Worm (Caenorhabditis elegans) whole organism, L2 larva: ENCODE measurements around the gene Y38C1AA.1.
A peak's percentile ranks its signal among the peaks of the same experiment; 100 is the strongest.

Experiments
- C34F6.9 ChIP-seq: fragments of 150-350 bp; optimal IDR thresholded peaks from 2 replicates; lab custom pipeline; 2014; ENCODE audit warnings: missing biosample characterization, missing genetic modification characterization
- F13H6.1 ChIP-seq: sonication (generic microtip); optimal IDR thresholded peaks from 2 replicates; lab custom pipeline; 2016; ENCODE audit warnings: missing genetic modification characterization, missing compliant biosample characterization
- R02D3.7 ChIP-seq: fragments of 150-350 bp; optimal IDR thresholded peaks from 2 replicates; lab custom pipeline; 2014; ENCODE audit warnings: missing biosample characterization, missing genetic modification characterization
- Y55F3AM.14 ChIP-seq: fragments of 200-800 bp; sonication (Bioruptor generic); optimal IDR thresholded peaks from 2 replicates; lab custom pipeline; 2018; ENCODE audit warnings: mild to moderate bottlenecking, missing genetic modification characterization, missing compliant biosample characterization
- alr-1 ChIP-seq: fragments of 150-350 bp; optimal IDR thresholded peaks from 2 replicates; lab custom pipeline; 2014; ENCODE audit warnings: missing biosample characterization, missing genetic modification characterization
- aly-2 ChIP-seq: fragments of 150-350 bp; optimal IDR thresholded peaks from 2 replicates; lab custom pipeline; 2014; ENCODE audit warnings: missing biosample characterization, missing genetic modification characterization
- ama-1 ChIP-seq: fragments of 150-350 bp; optimal IDR thresholded peaks from 2 replicates; lab custom pipeline; 2018; ENCODE audit warnings: inconsistent platforms
- blmp-1 ChIP-seq: sonication (generic microtip); optimal IDR thresholded peaks from 2 replicates; lab custom pipeline; 2017; ENCODE audit warnings: missing genetic modification characterization, mild to moderate bottlenecking, missing compliant biosample characterization, antibody characterized with exemption, moderate library complexity; ENCODE audit not compliant: insufficient read depth
- ceh-16 ChIP-seq: fragments of 150-350 bp; optimal IDR thresholded peaks from 2 replicates; lab custom pipeline; 2014; ENCODE audit warnings: missing biosample characterization, missing genetic modification characterization
- ceh-82 ChIP-seq: fragments of 150-350 bp; optimal IDR thresholded peaks from 2 replicates; lab custom pipeline; 2014; ENCODE audit warnings: missing biosample characterization, missing genetic modification characterization
- crh-2 ChIP-seq: sonication (generic microtip); optimal IDR thresholded peaks from 2 replicates; lab custom pipeline; 2017; ENCODE audit warnings: missing biosample characterization, missing genetic modification characterization
- egl-27 ChIP-seq: sonication (generic microtip); optimal IDR thresholded peaks from 3 replicates; lab custom pipeline; 2017; ENCODE audit warnings: missing biosample characterization, missing genetic modification reagents, missing genetic modification characterization
- elt-3 ChIP-seq: sonication (generic microtip); optimal IDR thresholded peaks from 2 replicates; lab custom pipeline; 2017; ENCODE audit warnings: missing biosample characterization, missing genetic modification characterization
- fos-1 ChIP-seq: fragments of 150-350 bp; optimal IDR thresholded peaks from 2 replicates; lab custom pipeline; 2014; ENCODE audit warnings: missing biosample characterization, missing genetic modification characterization
- gmeb-1 ChIP-seq: fragments of 150-350 bp; optimal IDR thresholded peaks from 2 replicates; lab custom pipeline; 2014; ENCODE audit warnings: missing biosample characterization, missing genetic modification characterization
- lin-13 ChIP-seq: fragments of 150-350 bp; optimal IDR thresholded peaks from 2 replicates; lab custom pipeline; 2014; ENCODE audit warnings: missing biosample characterization, missing genetic modification reagents, missing genetic modification characterization
- lin-39 ChIP-seq: fragments of 150-350 bp; optimal IDR thresholded peaks from 2 replicates; lab custom pipeline; 2014; ENCODE audit warnings: missing biosample characterization, missing genetic modification reagents, missing genetic modification characterization
- lsy-2 ChIP-seq, 2 experiments: fragments of 150-350 bp in 1 of 2; sonication (generic microtip) in 1 of 2; optimal IDR thresholded peaks; 2 replicates each; lab custom pipeline; 2014 to 2017; ENCODE audit warnings: missing biosample characterization in 2 of 2, missing genetic modification characterization in 2 of 2
- mab-5 ChIP-seq: fragments of 150-350 bp; optimal IDR thresholded peaks from 2 replicates; lab custom pipeline; 2014; ENCODE audit warnings: missing biosample characterization, missing genetic modification characterization
- nhr-12 ChIP-seq: fragments of 150-350 bp; optimal IDR thresholded peaks from 2 replicates; lab custom pipeline; 2014; ENCODE audit warnings: missing biosample characterization, missing genetic modification characterization
- nhr-129 ChIP-seq: fragments of 150-350 bp; optimal IDR thresholded peaks from 2 replicates; lab custom pipeline; 2014; ENCODE audit warnings: missing biosample characterization, missing genetic modification characterization
- nhr-23 ChIP-seq: fragments of 150-350 bp; optimal IDR thresholded peaks from 2 replicates; lab custom pipeline; 2014; ENCODE audit warnings: missing biosample characterization, missing genetic modification reagents, missing genetic modification characterization
- nhr-237 ChIP-seq: fragments of 150-350 bp; optimal IDR thresholded peaks from 2 replicates; lab custom pipeline; 2014; ENCODE audit warnings: missing biosample characterization, missing genetic modification characterization
- nhr-25 ChIP-seq: fragments of 150-350 bp; sonication (generic microtip); optimal IDR thresholded peaks from 3 replicates; lab custom pipeline; 2014; ENCODE audit warnings: missing biosample characterization, missing genetic modification characterization
- nhr-6 ChIP-seq: fragments of 150-350 bp; optimal IDR thresholded peaks from 2 replicates; lab custom pipeline; 2014; ENCODE audit warnings: missing biosample characterization, missing genetic modification characterization
- peb-1 ChIP-seq: fragments of 150-350 bp; optimal IDR thresholded peaks from 2 replicates; lab custom pipeline; 2014; ENCODE audit warnings: missing biosample characterization, missing genetic modification characterization
- sem-4 ChIP-seq: fragments of 150-350 bp; optimal IDR thresholded peaks from 2 replicates; lab custom pipeline; 2014; ENCODE audit warnings: missing biosample characterization, missing genetic modification reagents, missing genetic modification characterization
- skn-1 ChIP-seq: sonication (generic microtip); optimal IDR thresholded peaks from 2 replicates; lab custom pipeline; 2017; ENCODE audit warnings: missing biosample characterization, missing genetic modification characterization
- sma-3 ChIP-seq: sonication (generic microtip); optimal IDR thresholded peaks from 2 replicates; lab custom pipeline; 2016; ENCODE audit warnings: missing genetic modification reagents, missing genetic modification characterization, missing compliant biosample characterization
- sma-9 ChIP-seq, 2 experiments: fragments of 150-350 bp in 1 of 2; sonication (generic microtip) in 1 of 2; optimal IDR thresholded peaks; 2 replicates each; lab custom pipeline; 2014 to 2016; ENCODE audit warnings: missing genetic modification characterization in 2 of 2, mild to moderate bottlenecking in 1 of 2, missing biosample characterization in 1 of 2, missing compliant biosample characterization in 1 of 2, missing genetic modification reagents in 1 of 2, moderate library complexity in 1 of 2
- snpc-4 ChIP-seq: fragments of 150-350 bp; optimal IDR thresholded peaks from 2 replicates; lab custom pipeline; 2014; ENCODE audit warnings: missing biosample characterization, missing genetic modification characterization
- unc-39 ChIP-seq: fragments of 150-350 bp; optimal IDR thresholded peaks from 2 replicates; lab custom pipeline; 2014; ENCODE audit warnings: missing biosample characterization, missing genetic modification characterization
- unc-55 ChIP-seq: fragments of 150-350 bp; sonication (generic microtip); optimal IDR thresholded peaks from 3 replicates; lab custom pipeline; 2014; ENCODE audit warnings: missing biosample characterization, missing genetic modification reagents, missing genetic modification characterization
- unc-62 ChIP-seq: fragments of 150-350 bp; optimal IDR thresholded peaks from 2 replicates; lab custom pipeline; 2014; ENCODE audit warnings: missing biosample characterization, missing genetic modification reagents, missing genetic modification characterization
- zag-1 ChIP-seq: fragments of 150-350 bp; optimal IDR thresholded peaks from 2 replicates; lab custom pipeline; 2014; ENCODE audit warnings: missing biosample characterization, missing genetic modification characterization
- ztf-1 ChIP-seq: fragments of 200-800 bp; sonication (Bioruptor generic); conservative IDR thresholded peaks from 2 replicates; pipeline ENCODE4 v1.3.6; 2022; ENCODE audit warnings: missing genetic modification characterization, missing compliant biosample characterization

Y38C1AA.1 gene

DNA sequence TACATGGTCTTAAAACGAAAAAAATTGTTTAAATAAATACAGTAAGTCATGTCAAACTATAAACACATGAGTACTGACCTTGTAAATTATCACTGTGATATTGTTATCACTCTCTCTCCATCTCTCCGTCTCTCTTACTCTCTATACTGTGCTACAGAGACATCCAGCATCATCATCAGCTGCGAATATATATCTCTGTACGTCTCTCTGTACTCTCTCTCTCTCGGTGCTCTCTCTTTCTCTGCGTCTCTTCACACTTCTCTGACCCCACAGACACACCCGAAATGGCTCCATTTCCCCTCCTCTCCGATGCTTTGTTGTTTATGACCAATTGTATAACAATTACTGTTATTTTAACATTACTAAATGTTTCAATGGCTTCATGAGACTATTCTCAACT is 2.6 kb downstream of the Y38C1AA.1 start:
- TF ChIP-seq snpc-4 (tag; lab: Kevin White, UChicago), result no peak
- TF ChIP-seq lsy-2 (tag; optimal IDR thresholded peaks at IDR 0.05; lab: Kevin White, UChicago), result peak in 1 of 2 experiments; percentile 36
- TF ChIP-seq unc-55, result peak; percentile 43
- no peak for TF ChIP-seq unc-39 (tag; lab: Kevin White, UChicago)
- TF ChIP-seq nhr-237 (tag; lab: Kevin White, UChicago), result no peak
- TF ChIP-seq zag-1 (tag; lab: Kevin White, UChicago), result no peak
- no peak for TF ChIP-seq nhr-6 (tag; lab: Kevin White, UChicago)
- TF ChIP-seq egl-27, result peak; percentile 21
- no peak for TF ChIP-seq nhr-12 (tag; lab: Kevin White, UChicago)
- peak; percentile 14 for TF ChIP-seq lin-13 (GFP tag; lab: Kevin White, UChicago)
- peak; percentile 53 for TF ChIP-seq crh-2 (tag; lab: Kevin White, UChicago)
- TF ChIP-seq gmeb-1 (tag; lab: Kevin White, UChicago), result peak; percentile 68
- no peak for TF ChIP-seq blmp-1
- peak; percentile 48 for TF ChIP-seq nhr-129
- peak; percentile 57 for TF ChIP-seq sma-3
- no peak for TF ChIP-seq R02D3.7 (tag; lab: Kevin White, UChicago)
- TF ChIP-seq fos-1 (tag; lab: Kevin White, UChicago), result peak; percentile 56
- TF ChIP-seq skn-1 (tag; lab: Kevin White, UChicago), result no peak
- peak; percentile 34 for TF ChIP-seq F13H6.1 (tag; lab: Kevin White, UChicago)
- peak; percentile 27 for TF ChIP-seq C34F6.9
- no peak for TF ChIP-seq Y55F3AM.14 (GFP tag; lab: Kevin White, UChicago)

ce11 chrIV:218252-218651 is 10.3 kb downstream of the Y38C1AA.1 start, which contains the start of gene prdx-6:
Gene prdx-6 (plus strand): TSS chrIV:218552.
- TF ChIP-seq ztf-1 (GFP tag; lab: Robert Waterston, UW), result no peak
- no peak for TF ChIP-seq C34F6.9
- no peak for TF ChIP-seq nhr-12 (tag; lab: Kevin White, UChicago)
- no peak for TF ChIP-seq mab-5 (tag; lab: Kevin White, UChicago)
- no peak for TF ChIP-seq lsy-2 (tag; optimal IDR thresholded peaks at IDR 0.05; lab: Kevin White, UChicago)
- no peak for TF ChIP-seq skn-1 (tag; lab: Kevin White, UChicago)
- no peak for TF ChIP-seq ceh-16 (tag; lab: Kevin White, UChicago)
- no peak for TF ChIP-seq unc-62 (GFP tag; lab: Kevin White, UChicago)
- TF ChIP-seq elt-3 (tag; lab: Kevin White, UChicago), result no peak
- no peak for TF ChIP-seq aly-2 (tag; lab: Kevin White, UChicago)
- TF ChIP-seq ceh-82 (tag; lab: Kevin White, UChicago), result no peak
- no peak for TF ChIP-seq ama-1 (lab: Kevin White, UChicago)
- TF ChIP-seq R02D3.7 (tag; lab: Kevin White, UChicago), result no peak

DNA sequence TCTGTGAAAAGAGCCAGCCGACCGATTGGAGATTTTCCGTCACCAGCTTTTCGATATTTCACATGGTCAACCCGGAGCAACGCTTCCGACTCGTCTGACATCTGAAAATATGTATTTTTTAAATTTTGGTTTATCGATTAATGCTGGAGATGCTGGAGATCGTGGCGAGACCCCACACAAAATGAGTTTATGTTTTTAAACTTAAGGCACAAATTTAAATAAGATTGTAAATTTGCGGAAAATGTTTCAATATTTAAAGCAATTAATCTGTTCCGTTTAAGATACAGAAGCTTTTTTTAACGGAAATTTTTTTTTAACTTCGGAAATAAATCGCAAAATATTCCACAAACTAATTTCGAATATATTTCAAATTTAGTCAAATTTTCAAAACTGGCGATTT is 23.7 kb downstream of the Y38C1AA.1 start, which contains the start of gene gtf-2H1:
gtf-2H1 (minus strand) TSS at position 101 of the 400 bp plus-strand sequence.
- TF ChIP-seq lin-39 (tag; lab: Kevin White, UChicago), result no peak
- TF ChIP-seq R02D3.7 (tag; lab: Kevin White, UChicago), result no peak
- no peak for TF ChIP-seq lin-13 (GFP tag; lab: Kevin White, UChicago)
- no peak for TF ChIP-seq alr-1 (tag; lab: Kevin White, UChicago)
- no peak for TF ChIP-seq lsy-2 (tag; optimal IDR thresholded peaks at IDR 0.05; lab: Kevin White, UChicago)
- no peak for TF ChIP-seq aly-2 (tag; lab: Kevin White, UChicago)
- TF ChIP-seq nhr-6 (tag; lab: Kevin White, UChicago), result no peak
- no peak for TF ChIP-seq peb-1 (tag; lab: Kevin White, UChicago)
- TF ChIP-seq blmp-1, result no peak
- TF ChIP-seq unc-39 (tag; lab: Kevin White, UChicago), result no peak
- no peak for TF ChIP-seq nhr-25 (tag; lab: Kevin White, UChicago)
- TF ChIP-seq fos-1 (tag; lab: Kevin White, UChicago), result no peak
- TF ChIP-seq crh-2 (tag; lab: Kevin White, UChicago), result no peak
- no peak for TF ChIP-seq ceh-16 (tag; lab: Kevin White, UChicago)
- no peak for TF ChIP-seq zag-1 (tag; lab: Kevin White, UChicago)
- TF ChIP-seq elt-3 (tag; lab: Kevin White, UChicago), result no peak
- no peak for TF ChIP-seq sma-9 (GFP tag; optimal IDR thresholded peaks at IDR 0.05; lab: Kevin White, UChicago)
- no peak for TF ChIP-seq sma-9 (tag; optimal IDR thresholded peaks at IDR 0.05; lab: Kevin White, UChicago)
- TF ChIP-seq nhr-23, result no peak
- TF ChIP-seq egl-27, result no peak

ce11 chrIV:236138-236537 is 28.2 kb downstream of the Y38C1AA.1 start:
- no peak for TF ChIP-seq sem-4 (tag; lab: Kevin White, UChicago)
- TF ChIP-seq nhr-23, result no peak
- TF ChIP-seq, all 48 proteins: peak for 0
